Fruit fly (Drosophila melanogaster) whole organism, adult: ENCODE data around the gene Abd-B.
"Not testable (repeated sequence)": the region's sequence is repeated elsewhere in the genome, so short reads cannot be mapped to it uniquely, and the experiment has no call there.

Experiments
- CG11617 ChIP-seq: fragments of 200-800 bp; sonication (Bioruptor generic); optimal IDR thresholded peaks from 2 replicates; lab custom pipeline; 2017; ENCODE audit warnings: mild to moderate bottlenecking, missing biosample characterization, missing genetic modification reagents, missing genetic modification characterization
- CG12768 ChIP-seq: fragments of 200-800 bp; sonication (Bioruptor generic); optimal IDR thresholded peaks from 2 replicates; lab custom pipeline; 2017; ENCODE audit warnings: missing biosample characterization, missing genetic modification characterization, mild to moderate bottlenecking, moderate library complexity, missing genetic modification reagents
- CG1620 ChIP-seq: fragments of 200-800 bp; sonication (Bioruptor generic); optimal IDR thresholded peaks from 2 replicates; lab custom pipeline; 2016; ENCODE audit warnings: missing biosample characterization, missing genetic modification characterization
- CG33017 ChIP-seq: fragments of 200-800 bp; sonication (Bioruptor generic); optimal IDR thresholded peaks from 2 replicates; lab custom pipeline; 2018; ENCODE audit warnings: missing biosample characterization, mild to moderate bottlenecking, missing genetic modification characterization, moderate library complexity
- CG5204 ChIP-seq: fragments of 200-800 bp; sonication (Bioruptor generic); optimal IDR thresholded peaks from 2 replicates; lab custom pipeline; 2016; ENCODE audit warnings: missing biosample characterization, missing genetic modification characterization
- CG7101 ChIP-seq: fragments of 200-800 bp; sonication (Bioruptor generic); optimal IDR thresholded peaks from 2 replicates; lab custom pipeline; 2018; ENCODE audit warnings: missing biosample characterization, mild to moderate bottlenecking, missing genetic modification characterization, moderate library complexity
- Clk ChIP-seq: fragments of 200-800 bp; sonication (Bioruptor generic); optimal IDR thresholded peaks from 2 replicates; lab custom pipeline; 2017; ENCODE audit warnings: missing biosample characterization, missing genetic modification characterization
- Mnt ChIP-seq: fragments of 200-800 bp; sonication (Bioruptor generic); optimal IDR thresholded peaks from 2 replicates; lab custom pipeline; 2016; ENCODE audit warnings: missing biosample characterization, mild to moderate bottlenecking, missing genetic modification characterization
- cic ChIP-seq: fragments of 200-800 bp; sonication (Bioruptor generic); optimal IDR thresholded peaks from 2 replicates; lab custom pipeline; 2017; ENCODE audit warnings: missing biosample characterization, mild to moderate bottlenecking, missing genetic modification characterization, moderate library complexity
- cnc ChIP-seq, 2 experiments: fragments of >200 bp; optimal IDR thresholded peaks; 2 replicates each; lab custom pipeline; 2017
- ovo ChIP-seq: fragments of 200-800 bp; sonication (Bioruptor generic); optimal IDR thresholded peaks from 2 replicates; lab custom pipeline; 2016; ENCODE audit warnings: missing biosample characterization, missing genetic modification characterization

DNA sequence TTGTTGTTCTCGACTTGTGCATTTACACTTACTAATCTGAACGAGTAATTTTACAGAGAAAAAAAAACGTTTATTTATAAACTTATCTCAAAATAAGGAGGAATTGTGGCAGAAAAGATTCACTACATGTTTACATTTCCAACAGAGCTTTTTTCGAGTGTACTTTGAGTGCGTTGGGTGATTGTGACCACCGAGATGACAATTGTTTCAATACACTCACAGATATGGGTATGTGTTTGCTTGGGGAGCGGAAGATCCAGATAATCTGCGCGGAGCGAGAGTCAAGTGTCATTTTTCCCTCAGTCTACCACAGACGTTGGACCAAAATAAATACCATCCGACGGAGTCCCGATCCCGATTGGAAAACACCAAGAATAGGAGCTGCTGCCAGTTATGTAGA, 16.5 kb upstream of the Abd-B start, which contains the start of gene MESK4:
- TF ChIP-seq CG7101 (tag; lab: Kevin White, UChicago); CG33017 (tag; lab: Kevin White, UChicago); cnc (optimal IDR thresholded peaks at IDR 0.05; lab: Kevin White, UChicago); Clk (GFP tag; lab: Kevin White, UChicago); ovo (GFP tag; lab: Kevin White, UChicago); CG12768 (GFP tag; lab: Kevin White, UChicago); cic; Mnt (GFP tag; lab: Kevin White, UChicago); CG11617 (GFP tag; lab: Kevin White, UChicago); CG1620 (GFP tag; lab: Kevin White, UChicago); CG5204 (GFP tag; lab: Kevin White, UChicago): not testable (repeated sequence)
